Fruit fly (Drosophila melanogaster) whole organism, embryonic: ENCODE measurements around the gene Syt1.
A peak's percentile ranks its signal among the peaks of the same experiment; 100 is the strongest.

ENCODE experiments used
- Abd-B ChIP-seq: fragments of 200-800 bp; sonication (Bioruptor generic); optimal IDR thresholded peaks from 2 replicates; lab custom pipeline; 2018; ENCODE audit warnings: missing biosample characterization, mild to moderate bottlenecking, missing genetic modification characterization, moderate library complexity
- Adf1 ChIP-seq: fragments of 200-800 bp; sonication (Bioruptor generic); IDR thresholded peaks from 2 replicates; pipeline ENCODE4 v1.3.6; 2022; ENCODE audit warnings: missing biosample characterization, missing genetic modification characterization
- Atf-2 ChIP-seq: fragments of 200-800 bp; sonication (Bioruptor generic); optimal IDR thresholded peaks from 2 replicates; lab custom pipeline; 2016; ENCODE audit warnings: missing biosample characterization, missing genetic modification characterization
- CG10209 ChIP-seq: fragments of 200-800 bp; sonication (Bioruptor generic); optimal IDR thresholded peaks from 3 replicates; lab custom pipeline; 2017; ENCODE audit warnings: missing biosample characterization, mild to moderate bottlenecking, missing genetic modification characterization, missing genetic modification reagents
- CG11093 ChIP-seq: fragments of 200-800 bp; sonication (Bioruptor generic); IDR thresholded peaks from 3 replicates; pipeline ENCODE4 v1.3.6; 2022; ENCODE audit warnings: missing biosample characterization, missing genetic modification characterization
- CG11398 ChIP-seq: fragments of 200-800 bp; sonication (Bioruptor generic); optimal IDR thresholded peaks from 2 replicates; lab custom pipeline; 2016; ENCODE audit warnings: missing biosample characterization, missing genetic modification characterization
- CG11560 ChIP-seq: fragments of 200-800 bp; sonication (Bioruptor generic); IDR thresholded peaks from 3 replicates; pipeline ENCODE4 v1.3.6; 2022; ENCODE audit warnings: missing biosample characterization, missing genetic modification characterization
- CG16813 ChIP-seq: fragments of 200-800 bp; sonication (Bioruptor generic); IDR thresholded peaks from 3 replicates; pipeline ENCODE4 v1.3.6; 2022; ENCODE audit warnings: missing biosample characterization, missing genetic modification characterization; ENCODE audit not compliant: partially characterized antibody
- CG17829 ChIP-seq: fragments of 200-800 bp; optimal IDR thresholded peaks from 2 replicates; lab custom pipeline; 2019; ENCODE audit warnings: missing biosample characterization, mild to moderate bottlenecking, missing genetic modification characterization, moderate library complexity
- CG18011 ChIP-seq: fragments of 200-800 bp; sonication (Bioruptor generic); optimal IDR thresholded peaks from 2 replicates; lab custom pipeline; 2017; ENCODE audit warnings: missing biosample characterization, missing genetic modification characterization, mild to moderate bottlenecking, moderate library complexity, missing genotype
- CG1832 ChIP-seq: fragments of 200-800 bp; sonication (Bioruptor generic); optimal IDR thresholded peaks from 2 replicates; lab custom pipeline; 2017; ENCODE audit warnings: missing biosample characterization, mild to moderate bottlenecking, missing genetic modification characterization, inconsistent platforms
- CG18764 ChIP-seq: fragments of 200-800 bp; sonication (Bioruptor generic); optimal IDR thresholded peaks from 3 replicates; lab custom pipeline; 2016; ENCODE audit warnings: missing biosample characterization, missing genetic modification characterization
- CG2199 ChIP-seq: fragments of 200-800 bp; sonication (Bioruptor generic); IDR thresholded peaks from 3 replicates; pipeline ENCODE4 v1.3.6; 2022; ENCODE audit warnings: missing biosample characterization, missing genetic modification characterization
- CG31441 ChIP-seq: fragments of 200-800 bp; sonication (Bioruptor generic); IDR thresholded peaks from 2 replicates; pipeline ENCODE4 v1.3.6; 2022; ENCODE audit warnings: missing biosample characterization, missing genetic modification characterization
- CG3726 ChIP-seq: fragments of 200-800 bp; sonication (Bioruptor generic); IDR thresholded peaks from 3 replicates; pipeline ENCODE4, ENCODE4 v1.3.6; 2022; ENCODE audit warnings: missing biosample characterization, missing genetic modification characterization
- CG6175 ChIP-seq: fragments of 200-800 bp; sonication (Bioruptor generic); IDR thresholded peaks from 3 replicates; pipeline ENCODE4 v1.3.6; 2022; ENCODE audit warnings: missing biosample characterization, missing genetic modification characterization
- CG7786 ChIP-seq: fragments of 200-800 bp; sonication (Bioruptor generic); optimal IDR thresholded peaks from 2 replicates; lab custom pipeline; 2016; ENCODE audit warnings: missing biosample characterization, missing genetic modification characterization
- CG8924 ChIP-seq: fragments of 200-800 bp; optimal IDR thresholded peaks from 3 replicates; lab custom pipeline; 2019; ENCODE audit warnings: missing biosample characterization, mild to moderate bottlenecking, missing genetic modification characterization, moderate library complexity
- CG8944 ChIP-seq: fragments of 200-800 bp; sonication (Bioruptor generic); optimal IDR thresholded peaks from 3 replicates; lab custom pipeline; 2016; ENCODE audit warnings: missing biosample characterization, missing genetic modification characterization
- CG9932 ChIP-seq: fragments of 200-800 bp; sonication (Bioruptor generic); IDR thresholded peaks from 2 replicates; pipeline ENCODE4 v1.3.6; 2022; ENCODE audit warnings: missing biosample characterization, missing genetic modification characterization
- D19B ChIP-seq: fragments of 200-800 bp; sonication (Bioruptor generic); optimal IDR thresholded peaks from 2 replicates; lab custom pipeline; 2017; ENCODE audit warnings: missing biosample characterization, mild to moderate bottlenecking, missing genetic modification characterization
- Deaf1 ChIP-seq: fragments of 200-800 bp; optimal IDR thresholded peaks from 3 replicates; lab custom pipeline; 2019; ENCODE audit warnings: missing biosample characterization, mild to moderate bottlenecking, missing genetic modification characterization, moderate library complexity
- E2f1 ChIP-seq: fragments of 200-800 bp; sonication (Bioruptor generic); IDR thresholded peaks from 2 replicates; pipeline ENCODE4 v1.3.6; 2022; ENCODE audit warnings: missing biosample characterization, missing genetic modification characterization
- Hr3 ChIP-seq: fragments of 200-800 bp; sonication (Bioruptor generic); optimal IDR thresholded peaks from 3 replicates; lab custom pipeline; 2016; ENCODE audit warnings: missing biosample characterization, missing genetic modification characterization
- Jarid2 ChIP-seq: fragments of 200-800 bp; sonication (Bioruptor generic); optimal IDR thresholded peaks from 3 replicates; lab custom pipeline; 2017; ENCODE audit warnings: mild to moderate bottlenecking, missing biosample characterization, missing genetic modification reagents, missing genetic modification characterization
- Meics ChIP-seq: fragments of 200-800 bp; sonication (Bioruptor generic); optimal IDR thresholded peaks from 2 replicates; lab custom pipeline; 2017; ENCODE audit warnings: missing biosample characterization, mild to moderate bottlenecking, missing genetic modification characterization
- Neu2 ChIP-seq: fragments of 200-800 bp; sonication (Bioruptor generic); optimal IDR thresholded peaks from 3 replicates; lab custom pipeline; 2016; ENCODE audit warnings: missing biosample characterization, missing genetic modification characterization, borderline replicate concordance
- Opbp ChIP-seq: fragments of 200-800 bp; sonication (Bioruptor generic); IDR thresholded peaks from 3 replicates; pipeline ENCODE4 v1.3.6; 2022; ENCODE audit warnings: missing biosample characterization, missing genetic modification characterization; ENCODE audit not compliant: partially characterized antibody
- Scr ChIP-seq: fragments of 200-800 bp; sonication (Bioruptor generic); IDR thresholded peaks from 2 replicates; pipeline ENCODE4 v1.3.6; 2022; ENCODE audit warnings: missing biosample characterization, missing genetic modification characterization; ENCODE audit not compliant: partially characterized antibody
- Sin3A ChIP-seq: fragments of >200 bp; optimal IDR thresholded peaks from 2 replicates; lab custom pipeline; 2018
- Sox102F ChIP-seq: fragments of 200-800 bp; sonication (Bioruptor generic); optimal IDR thresholded peaks from 2 replicates; lab custom pipeline; 2018; ENCODE audit warnings: missing biosample characterization, mild to moderate bottlenecking, missing genetic modification characterization, moderate library complexity
- Xrp1 ChIP-seq: fragments of 200-800 bp; sonication (Bioruptor generic); IDR thresholded peaks from 2 replicates; pipeline ENCODE4 v1.3.6; 2022; ENCODE audit warnings: missing biosample characterization, missing genetic modification characterization
- bowl ChIP-seq: fragments of 200-800 bp; sonication (Bioruptor generic); IDR thresholded peaks from 2 replicates; pipeline ENCODE4 v1.3.6; 2022; ENCODE audit warnings: missing biosample characterization, missing genetic modification characterization
- dan ChIP-seq: fragments of 200-800 bp; sonication (Bioruptor generic); IDR thresholded peaks from 2 replicates; pipeline ENCODE4 v1.3.6; 2022; ENCODE audit warnings: missing biosample characterization, missing genetic modification characterization
- danr ChIP-seq: fragments of 200-800 bp; sonication (Bioruptor generic); IDR thresholded peaks from 2 replicates; pipeline ENCODE4 v1.3.6; 2022; ENCODE audit warnings: missing biosample characterization, missing genetic modification characterization
- dm ChIP-seq: fragments of 200-800 bp; sonication (Bioruptor generic); optimal IDR thresholded peaks from 3 replicates; lab custom pipeline; 2016; ENCODE audit warnings: missing biosample characterization, missing genetic modification characterization
- oc ChIP-seq: fragments of 200-800 bp; sonication (Bioruptor generic); optimal IDR thresholded peaks from 2 replicates; lab custom pipeline; 2018; ENCODE audit warnings: missing biosample characterization, mild to moderate bottlenecking, missing genetic modification characterization, moderate library complexity
- onecut ChIP-seq: fragments of 200-800 bp; sonication (Bioruptor generic); IDR thresholded peaks from 2 replicates; pipeline ENCODE4 v1.3.6; 2022; ENCODE audit warnings: missing biosample characterization, missing genetic modification characterization
- pan ChIP-seq, 4 experiments: fragments of >200 bp in 3 of 4; fragments of 200-800 bp in 1 of 4; sonication (Bioruptor generic) in 1 of 4; optimal IDR thresholded peaks in 3 of 4; IDR thresholded peaks in 1 of 4; 2 replicates each; pipeline versions ENCODE4 v1.3.6 to Lab custom; 2017 to 2022; ENCODE audit warnings: missing biosample characterization in 2 of 4, missing genetic modification characterization in 2 of 4, mixed read lengths in 1 of 4
- pho ChIP-seq: fragments of 200-800 bp; sonication (Bioruptor generic); optimal IDR thresholded peaks from 2 replicates; lab custom pipeline; 2016; ENCODE audit warnings: missing biosample characterization, missing genetic modification characterization
- psq ChIP-seq: fragments of 200-800 bp; sonication (Bioruptor generic); optimal IDR thresholded peaks from 2 replicates; lab custom pipeline; 2017; ENCODE audit warnings: missing biosample characterization, missing genetic modification characterization
- repo ChIP-seq: fragments of 200-800 bp; sonication (Bioruptor generic); optimal IDR thresholded peaks from 2 replicates; lab custom pipeline; 2016; ENCODE audit warnings: missing biosample characterization, missing genetic modification characterization
- rib ChIP-seq: fragments of 200-800 bp; sonication (Bioruptor generic); IDR thresholded peaks from 2 replicates; pipeline ENCODE4 v1.3.6; 2022; ENCODE audit warnings: missing biosample characterization, missing genetic modification characterization
- sc ChIP-seq, 3 experiments: fragments of >200 bp in 2 of 3; fragments of 200-800 bp in 1 of 3; sonication (Bioruptor generic) in 1 of 3; optimal IDR thresholded peaks; 2 replicates in 2 of 3; 3 replicates in 1 of 3; lab custom pipeline; 2017; ENCODE audit warnings: mild to moderate bottlenecking in 1 of 3, missing biosample characterization in 1 of 3, missing genetic modification characterization in 1 of 3, missing genetic modification reagents in 1 of 3
- sqz ChIP-seq: fragments of 200-800 bp; sonication (Bioruptor generic); optimal IDR thresholded peaks from 3 replicates; lab custom pipeline; 2018; ENCODE audit warnings: missing biosample characterization, mild to moderate bottlenecking, missing genetic modification characterization
- tna ChIP-seq: fragments of 200-800 bp; sonication (Bioruptor generic); IDR thresholded peaks from 2 replicates; pipeline ENCODE4 v1.3.6; 2022; ENCODE audit warnings: missing biosample characterization, missing genetic modification characterization; ENCODE audit not compliant: partially characterized antibody
- tup ChIP-seq: fragments of 200-800 bp; sonication (Bioruptor generic); optimal IDR thresholded peaks from 2 replicates; lab custom pipeline; 2016; ENCODE audit warnings: missing biosample characterization, mild to moderate bottlenecking, missing genetic modification characterization, moderate library complexity
- twi ChIP-seq: fragments of 200-800 bp; optimal IDR thresholded peaks from 2 replicates; lab custom pipeline; 2019; ENCODE audit warnings: missing biosample characterization, mild to moderate bottlenecking, missing genetic modification characterization, moderate library complexity
- tx ChIP-seq: fragments of 200-800 bp; sonication (Bioruptor generic); optimal IDR thresholded peaks from 2 replicates; lab custom pipeline; 2016; ENCODE audit warnings: missing biosample characterization, missing genetic modification characterization
- vnd ChIP-seq: fragments of 200-800 bp; sonication (Bioruptor generic); IDR thresholded peaks from 3 replicates; pipeline ENCODE4 v1.3.6; 2022; ENCODE audit warnings: missing biosample characterization, missing genetic modification characterization; ENCODE audit not compliant: partially characterized antibody

The Syt1 gene

DNA sequence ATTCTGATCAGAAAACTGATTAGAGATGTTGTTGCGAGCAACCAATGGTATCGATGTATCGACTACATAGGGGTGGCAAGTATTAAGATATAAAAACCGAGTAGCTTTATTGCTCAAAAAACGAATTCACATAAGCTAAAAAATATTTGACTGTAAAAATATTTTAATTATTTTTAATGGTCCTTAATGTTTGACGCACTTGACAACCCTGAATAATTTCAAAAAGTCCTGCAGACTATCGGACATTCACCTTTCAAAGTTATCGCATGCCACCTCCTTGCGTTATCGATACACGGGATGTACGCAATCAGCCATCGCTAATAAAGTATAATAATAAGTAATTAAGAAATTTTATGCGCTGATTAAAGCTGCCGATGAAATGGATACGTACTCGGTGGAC lies 40.1 kb downstream of the Syt1 start, which contains the start of the genes HemK2, Snapin and Tnpo-SR (continued):
- peak; percentile 86 for TF ChIP-seq danr
- TF ChIP-seq CG9932: peak; percentile 97
- TF ChIP-seq tx (GFP tag; lab: Kevin White, UChicago): peak; percentile 80
- peak; percentile 67 for TF ChIP-seq Atf-2 (GFP tag; lab: Kevin White, UChicago)
- peak; percentile 72 for TF ChIP-seq dm (GFP tag; lab: Kevin White, UChicago)
- peak; percentile 15; the same call in 1 of the 2 replicates for TF ChIP-seq bowl (GFP tag; lab: Robert Waterston, UW)
- TF ChIP-seq pho (GFP tag; lab: Kevin White, UChicago): peak; percentile 86
- TF ChIP-seq CG11560 (tag; lab: Robert Waterston, UW): peak; percentile 88
- TF ChIP-seq dan (GFP tag; lab: Robert Waterston, UW): no peak; the same call in 1 of the 2 replicates
- TF ChIP-seq Adf1 (GFP tag; lab: Robert Waterston, UW): peak; percentile 75
- peak; percentile 94 for TF ChIP-seq CG17829 (tag; lab: Kevin White, UChicago)
- peak; percentile 80 for TF ChIP-seq CG6175 (GFP tag; lab: Robert Waterston, UW)
- TF ChIP-seq CG8944 (GFP tag; lab: Kevin White, UChicago): peak; percentile 69
- TF ChIP-seq Neu2 (GFP tag; lab: Kevin White, UChicago): peak; percentile 43
- peak; percentile 82 for TF ChIP-seq Sin3A (lab: Kevin White, UChicago)
- TF ChIP-seq Abd-B (GFP tag; lab: Kevin White, UChicago): peak; percentile 95
- peak; percentile 94 for TF ChIP-seq vnd (GFP tag; lab: Robert Waterston, UW)
- TF ChIP-seq oc (tag; lab: Kevin White, UChicago): peak; percentile 78
- TF ChIP-seq repo (GFP tag; lab: Kevin White, UChicago): peak; percentile 41
- peak; percentile 70 for TF ChIP-seq Deaf1 (tag; lab: Kevin White, UChicago)
- TF ChIP-seq Scr (GFP tag; lab: Robert Waterston, UW): peak; percentile 98
- peak; percentile 83 for TF ChIP-seq onecut
- peak; percentile 86 for TF ChIP-seq Opbp (GFP tag; lab: Robert Waterston, UW)
- TF ChIP-seq CG18011 (GFP tag; lab: Kevin White, UChicago): peak; percentile 76
- peak; percentile 92 for TF ChIP-seq Sox102F (GFP tag; lab: Kevin White, UChicago)
- peak; percentile 94 for TF ChIP-seq CG31441 (GFP tag; lab: Robert Waterston, UW)
- TF ChIP-seq D19B (GFP tag; lab: Kevin White, UChicago): peak; percentile 73
- TF ChIP-seq pan (optimal IDR thresholded peaks at IDR 0.05; lab: Kevin White, UChicago): no peak
- TF ChIP-seq pan (GFP tag; optimal IDR thresholded peaks at IDR 0.05 in 1 of 2, IDR thresholded peaks at IDR 0.05 in 1 of 2): peak in 1 of 2 experiments; percentile 95
- TF ChIP-seq sqz (GFP tag; lab: Kevin White, UChicago): peak; percentile 59
- peak; percentile 87 for TF ChIP-seq twi
- TF ChIP-seq CG10209 (GFP tag; lab: Kevin White, UChicago): peak; percentile 90
- TF ChIP-seq CG3726 (GFP tag; lab: Robert Waterston, UW): peak; percentile 86; the same call in 2 of the 3 replicates
- peak; percentile 82 for TF ChIP-seq CG7786 (GFP tag; lab: Kevin White, UChicago)
- TF ChIP-seq sc (optimal IDR thresholded peaks at IDR 0.05; lab: Kevin White, UChicago): no peak
- TF ChIP-seq sc (GFP tag; optimal IDR thresholded peaks at IDR 0.05; lab: Kevin White, UChicago): peak; percentile 71
- peak; percentile 95 for TF ChIP-seq Xrp1 (GFP tag; lab: Robert Waterston, UW)
- TF ChIP-seq CG16813 (GFP tag; lab: Robert Waterston, UW): peak; percentile 97
- peak; percentile 91 for TF ChIP-seq Hr3
- peak; percentile 92 for TF ChIP-seq CG8924
- peak; percentile 85; the same call in 2 of the 3 replicates for TF ChIP-seq CG2199 (GFP tag; lab: Robert Waterston, UW)
- TF ChIP-seq CG18764: peak; percentile 83
- peak; percentile 67 for TF ChIP-seq psq (GFP tag; lab: Kevin White, UChicago)
- peak; percentile 93 for TF ChIP-seq E2f1 (GFP tag; lab: Robert Waterston, UW)
- TF ChIP-seq Jarid2 (GFP tag; lab: Kevin White, UChicago): no peak
- peak; percentile 88 for TF ChIP-seq Meics (GFP tag; lab: Kevin White, UChicago)
- TF ChIP-seq tna (GFP tag; lab: Robert Waterston, UW): peak; percentile 81
- peak; percentile 91 for TF ChIP-seq CG11093 (GFP tag; lab: Robert Waterston, UW)
- peak; percentile 88 for TF ChIP-seq rib (GFP tag; lab: Robert Waterston, UW)
- peak; percentile 30 for TF ChIP-seq CG11398 (GFP tag; lab: Kevin White, UChicago)
- TF ChIP-seq tup (GFP tag; lab: Kevin White, UChicago): peak; percentile 80
- no peak for TF ChIP-seq CG1832 (GFP tag; lab: Kevin White, UChicago)
